Worm (Caenorhabditis elegans) whole organism, mixed stage, embryonic: Measurements from ENCODE around the gene F35C5.3.

Experiments used
- M03D4.4 ChIP-seq: sonication (generic microtip); optimal IDR thresholded peaks from 2 replicates; lab custom pipeline; 2017; ENCODE audit warnings: mild to moderate bottlenecking, missing genetic modification characterization, missing compliant biosample characterization
- bed-3 ChIP-seq: fragments of 200-800 bp; sonication (Bioruptor generic); optimal IDR thresholded peaks from 3 replicates; lab custom pipeline; 2018; ENCODE audit warnings: mild to moderate bottlenecking, missing genetic modification characterization, moderate library complexity, missing compliant biosample characterization
- blmp-1 ChIP-seq: fragments of 150-350 bp; optimal IDR thresholded peaks from 2 replicates; lab custom pipeline; 2014; ENCODE audit warnings: missing biosample characterization, missing genetic modification characterization
- ces-1 ChIP-seq: fragments of 150-350 bp; optimal IDR thresholded peaks from 2 replicates; lab custom pipeline; 2014; ENCODE audit warnings: missing biosample characterization, missing genetic modification reagents, missing genetic modification characterization
- elt-3 ChIP-seq: fragments of 150-350 bp; optimal IDR thresholded peaks from 2 replicates; lab custom pipeline; 2014; ENCODE audit warnings: missing biosample characterization, missing genetic modification characterization
- lin-13 ChIP-seq: fragments of 150-350 bp; optimal IDR thresholded peaks from 2 replicates; lab custom pipeline; 2014; ENCODE audit warnings: missing biosample characterization, missing genetic modification characterization
- mep-1 ChIP-seq: fragments of 150-350 bp; optimal IDR thresholded peaks from 2 replicates; lab custom pipeline; 2017; ENCODE audit warnings: missing biosample characterization, missing genetic modification reagents, missing genetic modification characterization, inconsistent platforms
- nhr-12 ChIP-seq: fragments of 150-350 bp; optimal IDR thresholded peaks from 2 replicates; lab custom pipeline; 2014; ENCODE audit warnings: missing biosample characterization, missing genetic modification characterization
- nhr-237 ChIP-seq: fragments of 150-350 bp; optimal IDR thresholded peaks from 2 replicates; lab custom pipeline; 2014; ENCODE audit warnings: missing biosample characterization, missing genetic modification characterization
- nhr-28 ChIP-seq: fragments of 150-350 bp; optimal IDR thresholded peaks from 2 replicates; lab custom pipeline; 2014; ENCODE audit warnings: missing biosample characterization, missing genetic modification characterization
- pha-4 ChIP-seq: fragments of 150-350 bp; optimal IDR thresholded peaks from 2 replicates; lab custom pipeline; 2018; ENCODE audit warnings: missing biosample characterization, missing genetic modification reagents, missing genetic modification characterization
- ztf-11 ChIP-seq: fragments of 150-350 bp; optimal IDR thresholded peaks from 2 replicates; lab custom pipeline; 2014; ENCODE audit warnings: missing biosample characterization, missing genetic modification characterization

DNA sequence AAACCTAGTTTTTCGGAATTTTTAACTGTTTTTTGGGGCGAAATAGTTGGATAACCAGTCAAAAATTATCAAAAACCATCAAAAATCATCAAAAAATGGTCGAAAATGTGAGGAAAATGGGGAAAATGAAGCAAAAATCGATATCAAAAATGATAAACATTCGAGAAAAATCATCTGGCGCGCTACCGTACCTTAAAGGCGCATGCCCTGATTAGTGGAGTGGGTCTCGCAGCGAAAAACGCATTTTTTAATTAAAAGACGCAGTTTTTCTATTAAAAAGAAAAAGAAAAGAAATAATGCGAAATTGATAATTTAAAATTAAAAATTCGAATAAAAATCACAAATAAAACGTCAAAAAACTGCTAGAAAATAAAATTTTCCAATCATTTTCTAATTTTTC lies 8.2 kb upstream of the F35C5.3 start, which contains the start of gene F35C5.1:
- TF ChIP-seq nhr-12 (no peak), bed-3 (GFP tag; lab: Kevin White, UChicago) (no peak), lin-13 (tag; lab: Kevin White, UChicago) (no peak), ztf-11 (tag; lab: Kevin White, UChicago) (no peak), elt-3 (no peak), mep-1 (tag; lab: Kevin White, UChicago) (no peak), blmp-1 (tag; lab: Kevin White, UChicago) (no peak), pha-4 (tag; lab: Kevin White, UChicago) (no peak), nhr-237 (tag; lab: Kevin White, UChicago) (no peak), M03D4.4 (tag; lab: Kevin White, UChicago) (no peak), nhr-28 (tag; lab: Kevin White, UChicago) (no peak), ces-1 (GFP tag; lab: Kevin White, UChicago) (no peak)
